Fruit fly (Drosophila melanogaster): ENCODE data around the gene CG13738.
A peak's percentile ranks its signal among the peaks of the same experiment; 100 is the strongest.

CG13738 gene

DNA sequence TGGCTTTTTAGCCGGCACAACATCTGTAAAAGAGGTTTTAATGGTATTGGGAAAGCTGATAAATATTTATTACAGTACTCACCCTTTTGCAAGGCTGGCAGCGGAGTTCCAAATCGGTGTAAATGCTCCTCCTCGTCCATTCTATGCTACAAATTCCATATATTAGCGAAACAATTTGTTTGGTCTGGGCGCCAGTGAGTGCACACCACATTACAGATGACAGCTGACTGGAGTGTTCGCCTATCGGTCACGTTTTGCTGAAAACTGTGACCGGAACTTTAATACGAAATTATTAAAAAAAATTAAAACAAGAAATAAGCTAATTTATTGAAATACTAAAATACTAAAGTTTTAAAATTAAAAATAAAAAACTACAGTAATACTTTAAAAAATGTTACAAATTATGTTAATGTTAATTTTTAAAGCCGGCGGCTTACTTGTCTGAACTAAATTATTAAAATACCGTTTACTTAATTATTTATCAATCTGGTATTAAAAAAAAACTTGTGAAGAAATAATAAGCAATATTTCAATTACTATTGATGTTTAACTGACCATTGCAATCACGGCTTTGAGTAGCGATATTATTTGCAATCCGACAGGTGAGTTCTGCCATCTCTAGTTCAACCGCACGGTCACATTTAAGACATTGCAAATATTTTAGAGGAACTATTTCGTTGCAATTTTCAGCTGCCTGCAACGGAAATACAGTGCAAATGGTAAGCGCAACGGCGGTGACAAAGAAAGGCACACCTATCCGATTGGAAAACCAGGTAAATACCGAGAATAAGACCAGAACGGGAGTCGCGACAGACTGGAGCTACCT is 44.3 kb downstream of the CG13738 start, which contains the start of the genes CG8833 and DCTN1-p150 (continued):
- TF ChIP-seq CG32767 (GFP tag; IDR thresholded peaks at IDR 0.05): no peak
- no peak for TF ChIP-seq CG11723 (GFP tag; optimal IDR thresholded peaks at IDR 0.05)
- TF ChIP-seq cwo (GFP tag; optimal IDR thresholded peaks at IDR 0.05): no peak
- no peak for TF ChIP-seq Lhr (GFP tag; optimal IDR thresholded peaks at IDR 0.05)

- TF ChIP-seq ac (GFP tag; optimal IDR thresholded peaks at IDR 0.05) (peak; percentile 20), nmo (GFP tag; optimal IDR thresholded peaks at IDR 0.05) (no peak), CG5180 (GFP tag; optimal IDR thresholded peaks at IDR 0.05) (no peak), Bteb2 (GFP tag; optimal IDR thresholded peaks at IDR 0.05) (no peak), Adf1 (GFP tag; IDR thresholded peaks at IDR 0.05) (peak; percentile 28; the same call in 1 of the 2 replicates), tio (GFP tag; optimal IDR thresholded peaks at IDR 0.05) (no peak), CG10565 (GFP tag; optimal IDR thresholded peaks at IDR 0.05) (no peak), fd102C (GFP tag; optimal IDR thresholded peaks at IDR 0.05) (no peak), pan (optimal IDR thresholded peaks at IDR 0.05) (no peak), pan (GFP tag; optimal IDR thresholded peaks at IDR 0.05 in 1 of 2, IDR thresholded peaks at IDR 0.05 in 1 of 2) (no peak), Deaf1 (tag; optimal IDR thresholded peaks at IDR 0.05) (no peak), Eip74EF (GFP tag; optimal IDR thresholded peaks at IDR 0.05) (no peak), HLH3B (GFP tag; IDR thresholded peaks at IDR 0.05) (no peak), CG32772 (GFP tag; IDR thresholded peaks at IDR 0.05) (no peak), CG10321 (GFP tag; IDR thresholded peaks at IDR 0.05) (no peak), crc (GFP tag; optimal IDR thresholded peaks at IDR 0.05) (no peak), sna (GFP tag; IDR thresholded peaks at IDR 0.05; ENCODE audit: partially characterized antibody) (no peak), tna (GFP tag; IDR thresholded peaks at IDR 0.05; ENCODE audit: partially characterized antibody) (no peak; the same call in 1 of the 2 replicates), rib (GFP tag; IDR thresholded peaks at IDR 0.05) (peak; percentile 72), CG8924 (tag; optimal IDR thresholded peaks at IDR 0.05) (no peak), Ets65A (GFP tag) (no peak), Six4 (GFP tag; optimal IDR thresholded peaks at IDR 0.05) (no peak), Nf-YA (GFP tag; IDR thresholded peaks at IDR 0.05) (no peak), CG12769 (tag; optimal IDR thresholded peaks at IDR 0.05) (peak; percentile 50), hb (GFP tag; IDR thresholded peaks at IDR 0.05; ENCODE audit: partially characterized antibody) (no peak), jing (GFP tag; optimal IDR thresholded peaks at IDR 0.05) (no peak), Kr (GFP tag; optimal IDR thresholded peaks at IDR 0.05) (no peak), CG11398 (GFP tag; optimal IDR thresholded peaks at IDR 0.05) (no peak), CG10543 (GFP tag; optimal IDR thresholded peaks at IDR 0.05) (peak; percentile 66), CG4360 (GFP tag; IDR thresholded peaks at IDR 0.05) (peak; percentile 93), crol (GFP tag; IDR thresholded peaks at IDR 0.05) (peak; percentile 25; the same call in 1 of the 2 replicates), sima (GFP tag; optimal IDR thresholded peaks at IDR 0.05) (no peak), al (GFP tag; IDR thresholded peaks at IDR 0.05) (no peak), Fer3 (tag; optimal IDR thresholded peaks at IDR 0.05) (no peak), CG9876 (GFP tag; optimal IDR thresholded peaks at IDR 0.05) (no peak), CG13287 (GFP tag; IDR thresholded peaks at IDR 0.05; ENCODE audit: partially characterized antibody) (peak; percentile 51), usp (GFP tag; optimal IDR thresholded peaks at IDR 0.05) (no peak), CG31224 (GFP tag; IDR thresholded peaks at IDR 0.05) (no peak), fd64A (GFP tag; optimal IDR thresholded peaks at IDR 0.05) (no peak), otp (GFP tag; IDR thresholded peaks at IDR 0.05) (0 out of 3 replicates have a peak, but pooled peaks have one; percentile 31), CG4730 (GFP tag; IDR thresholded peaks at IDR 0.05) (no peak), Drgx (GFP tag; IDR thresholded peaks at IDR 0.05) (peak; percentile 18; the same call in 1 of the 2 replicates), CG9215 (GFP tag; IDR thresholded peaks at IDR 0.05) (no peak)
Measured at dm6 chr3L:13925117-13925726, 48.1 kb downstream of the CG13738 start, which contains the start of gene Rgl. TSS of gene Rgl (minus strand) at chr3L:13925335.

Data from whole organism, embryonic.